Worm (Caenorhabditis elegans) whole organism, young adult: Measurements from ENCODE around the gene vps-15.

Experiments
- B0019.2 ChIP-seq: fragments of 200-800 bp; sonication (Bioruptor generic); conservative IDR thresholded peaks from 2 replicates; pipeline ENCODE4 v1.3.6; 2022; ENCODE audit warnings: missing genetic modification reagents, missing genetic modification characterization, missing compliant biosample characterization
- T07F8.4 ChIP-seq: sonication (generic microtip); optimal IDR thresholded peaks from 2 replicates; lab custom pipeline; 2016; ENCODE audit warnings: mild to moderate bottlenecking, missing genetic modification characterization, moderate library complexity, missing compliant biosample characterization
- Y53G8AR.9 ChIP-seq: fragments of 200-800 bp; sonication (Bioruptor generic); conservative IDR thresholded peaks from 2 replicates; pipeline ENCODE4 v1.3.6; 2022; ENCODE audit warnings: missing genetic modification reagents, missing genetic modification characterization, missing compliant biosample characterization
- aptf-3 ChIP-seq: fragments of 200-800 bp; sonication (Bioruptor generic); IDR thresholded peaks from 2 replicates; pipeline ENCODE4 v1.3.6; 2022; ENCODE audit warnings: missing genetic modification characterization, missing compliant biosample characterization
- ccch-3 ChIP-seq: fragments of 200-800 bp; sonication (Bioruptor generic); optimal IDR thresholded peaks from 2 replicates; lab custom pipeline; 2018; ENCODE audit warnings: mild to moderate bottlenecking, missing genetic modification characterization, missing compliant biosample characterization
- egl-44 ChIP-seq: fragments of 200-800 bp; sonication (Bioruptor generic); IDR thresholded peaks from 2 replicates; pipeline ENCODE4 v1.3.6; 2022; ENCODE audit warnings: missing genetic modification reagents, missing genetic modification characterization, missing compliant biosample characterization
- gei-17 ChIP-seq: fragments of 200-800 bp; sonication (Bioruptor generic); optimal IDR thresholded peaks from 2 replicates; lab custom pipeline; 2018; ENCODE audit warnings: mild to moderate bottlenecking, missing genetic modification characterization, missing compliant biosample characterization
- nfya-1 ChIP-seq: sonication (generic microtip); optimal IDR thresholded peaks from 2 replicates; lab custom pipeline; 2017; ENCODE audit warnings: antibody characterized with exemption, missing compliant biosample characterization, missing genetic modification characterization, borderline replicate concordance; ENCODE audit not compliant: insufficient read depth
- unc-130 ChIP-seq: sonication (generic microtip); optimal IDR thresholded peaks from 2 replicates; lab custom pipeline; 2016; ENCODE audit warnings: missing genetic modification reagents, missing genetic modification characterization, missing compliant biosample characterization
- ztf-25 ChIP-seq: fragments of 200-800 bp; sonication (Bioruptor generic); IDR thresholded peaks from 2 replicates; pipeline ENCODE4 v1.3.6; 2022; ENCODE audit warnings: missing genetic modification reagents, missing genetic modification characterization, missing compliant biosample characterization

DNA sequence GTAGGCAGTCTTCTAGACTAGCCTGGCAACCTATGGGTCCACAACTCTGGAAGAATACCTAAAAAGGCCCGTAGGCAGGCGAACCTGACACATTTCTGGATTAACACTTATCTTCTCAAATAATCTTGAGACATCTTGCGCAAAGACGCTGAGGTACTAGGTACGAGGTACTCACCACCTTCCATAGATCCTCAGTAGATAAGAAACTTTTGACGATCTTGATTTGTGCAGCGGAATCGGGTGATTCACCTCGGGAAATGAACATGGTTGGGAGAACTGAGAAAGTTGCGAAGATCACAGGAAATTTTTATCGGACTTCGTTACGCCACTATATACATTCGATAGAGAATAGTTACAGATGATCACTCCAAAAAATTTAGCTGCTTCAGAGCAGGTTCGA, 27.5 kb downstream of the vps-15 start:
- no peak for TF ChIP-seq unc-130 (GFP tag; lab: Kevin White, UChicago)
- TF ChIP-seq gei-17 (GFP tag; lab: Kevin White, UChicago), result no peak
- TF ChIP-seq ztf-25 (GFP tag; lab: Robert Waterston, UW), result no peak
- no peak for TF ChIP-seq egl-44 (GFP tag; lab: Robert Waterston, UW)
- no peak for TF ChIP-seq aptf-3 (GFP tag; lab: Robert Waterston, UW)
- no peak for TF ChIP-seq ccch-3 (GFP tag; lab: Kevin White, UChicago)
- TF ChIP-seq B0019.2 (GFP tag; lab: Robert Waterston, UW), result no peak
- TF ChIP-seq Y53G8AR.9, result no peak
- TF ChIP-seq T07F8.4, result no peak
- no peak for TF ChIP-seq nfya-1 (tag; lab: Kevin White, UChicago)
